Fruit fly (Drosophila melanogaster): ENCODE results near the gene Mnt.

The Mnt gene

dm6 chrX:3742002-3742722 lies 70.6 kb downstream of the Mnt start (continued):
- TF ChIP-seq CG12104 (GFP tag; optimal IDR thresholded peaks at IDR 0.05) = peak; percentile 99
- TF ChIP-seq disco-r (GFP tag; optimal IDR thresholded peaks at IDR 0.05) = peak; percentile 98
- peak; percentile 100 for TF ChIP-seq CG13424 (tag; optimal IDR thresholded peaks at IDR 0.05)
- TF ChIP-seq sc (optimal IDR thresholded peaks at IDR 0.05) = no peak
- peak; percentile 99 for TF ChIP-seq sc (GFP tag; optimal IDR thresholded peaks at IDR 0.05)
- TF ChIP-seq CG15601 (tag; optimal IDR thresholded peaks at IDR 0.05) = peak; percentile 99
- peak; percentile 100 for TF ChIP-seq ken (GFP tag; IDR thresholded peaks at IDR 0.05)
- peak; percentile 99 for TF ChIP-seq CG11093 (GFP tag; IDR thresholded peaks at IDR 0.05)
- peak; percentile 98 for TF ChIP-seq Vsx1 (GFP tag; optimal IDR thresholded peaks at IDR 0.05)
- TF ChIP-seq Atf6 (GFP tag; IDR thresholded peaks at IDR 0.05) = peak; percentile 100
- peak; percentile 99 for TF ChIP-seq NC2β (GFP tag; optimal IDR thresholded peaks at IDR 0.05)
- peak; percentile 100 for TF ChIP-seq bcd (GFP tag; optimal IDR thresholded peaks at IDR 0.05)
- peak; percentile 4 for TF ChIP-seq yki (optimal IDR thresholded peaks at IDR 0.05)
- peak; percentile 99 for TF ChIP-seq CG10431 (GFP tag; optimal IDR thresholded peaks at IDR 0.05)
- TF ChIP-seq B-H2 (GFP tag; optimal IDR thresholded peaks at IDR 0.05) = peak; percentile 100
- peak; percentile 100 for TF ChIP-seq Dbx (GFP tag; IDR thresholded peaks at IDR 0.05)
- TF ChIP-seq sens-2 (GFP tag; IDR thresholded peaks at IDR 0.05) = peak; percentile 99
- TF ChIP-seq CG13624 (GFP tag; optimal IDR thresholded peaks at IDR 0.05) = peak; percentile 100
- TF ChIP-seq so (GFP tag; IDR thresholded peaks at IDR 0.05) = peak; percentile 100
- TF ChIP-seq CG11504 (tag; optimal IDR thresholded peaks at IDR 0.05) = peak; percentile 98
- TF ChIP-seq CG2199 (GFP tag; IDR thresholded peaks at IDR 0.05) = peak; percentile 100
- TF ChIP-seq CG9437 (GFP tag; optimal IDR thresholded peaks at IDR 0.05) = peak; percentile 92
- peak; percentile 97 for TF ChIP-seq Neu2 (GFP tag; optimal IDR thresholded peaks at IDR 0.05; ENCODE audit: borderline replicate concordance)
- TF ChIP-seq NC2α (GFP tag; optimal IDR thresholded peaks at IDR 0.05) = peak; percentile 99
- TF ChIP-seq CG8388 (GFP tag; optimal IDR thresholded peaks at IDR 0.05) = peak; percentile 98
- TF ChIP-seq bowl (GFP tag; IDR thresholded peaks at IDR 0.05) = peak; percentile 99
- TF ChIP-seq CG4328 (GFP tag; optimal IDR thresholded peaks at IDR 0.05) = peak; percentile 100
- peak; percentile 97 for TF ChIP-seq nom (GFP tag; optimal IDR thresholded peaks at IDR 0.05)
- peak; percentile 99 for TF ChIP-seq phol (tag; optimal IDR thresholded peaks at IDR 0.05)
- peak; percentile 91 for TF ChIP-seq Adf1 (GFP tag; IDR thresholded peaks at IDR 0.05)
- TF ChIP-seq bsh (GFP tag; optimal IDR thresholded peaks at IDR 0.05) = peak; percentile 89 to 100
- peak; percentile 100 for TF ChIP-seq Hand (GFP tag; optimal IDR thresholded peaks at IDR 0.05)
- peak; percentile 99 for TF ChIP-seq lbe (GFP tag; optimal IDR thresholded peaks at IDR 0.05)
- peak; percentile 99 for TF ChIP-seq ase (GFP tag; IDR thresholded peaks at IDR 0.05)
- peak; percentile 98 for TF ChIP-seq CG17568 (GFP tag; optimal IDR thresholded peaks at IDR 0.05)
- peak; percentile 100 for TF ChIP-seq Med (GFP tag)
- TF ChIP-seq sens (GFP tag) = peak; percentile 100
- peak; percentile 98 for TF ChIP-seq exex (tag; optimal IDR thresholded peaks at IDR 0.05)
- peak; percentile 99 for TF ChIP-seq sim (GFP tag; IDR thresholded peaks at IDR 0.05)
- TF ChIP-seq trh (GFP tag; optimal IDR thresholded peaks at IDR 0.05) = peak; percentile 99
- TF ChIP-seq grn (GFP tag; optimal IDR thresholded peaks at IDR 0.05) = peak; percentile 94
- no peak for TF ChIP-seq hth (optimal IDR thresholded peaks at IDR 0.05)
- no peak for TF ChIP-seq prd (optimal IDR thresholded peaks at IDR 0.05)
- TF ChIP-seq prd (GFP tag; IDR thresholded peaks at IDR 0.05) = peak; percentile 100
- peak in 1 of 3 experiments; percentile 99 for TF ChIP-seq lola (GFP tag; optimal IDR thresholded peaks at IDR 0.05)
- TF ChIP-seq CG2120 (GFP tag; optimal IDR thresholded peaks at IDR 0.05) = peak; percentile 100
- TF ChIP-seq hbn (GFP tag; IDR thresholded peaks at IDR 0.05; ENCODE audit: partially characterized antibody) = no peak
- TF ChIP-seq ci (GFP tag; IDR thresholded peaks at IDR 0.05) = peak; percentile 100
- peak; percentile 99 for TF ChIP-seq CG13123 (GFP tag; optimal IDR thresholded peaks at IDR 0.05)
- TF ChIP-seq btn (GFP tag; optimal IDR thresholded peaks at IDR 0.05) = peak; percentile 99
